Fruit fly (Drosophila melanogaster) whole organism, embryonic: Measurements from ENCODE around the gene sau.

ENCODE experiments used
- B-H2 ChIP-seq: fragments of 200-800 bp; sonication (Bioruptor generic); optimal IDR thresholded peaks from 2 replicates; lab custom pipeline; 2018; ENCODE audit warnings: missing biosample characterization, mild to moderate bottlenecking, missing genetic modification characterization
- CG10431 ChIP-seq: fragments of 200-800 bp; sonication (Bioruptor generic); optimal IDR thresholded peaks from 3 replicates; lab custom pipeline; 2018; ENCODE audit warnings: missing biosample characterization, mild to moderate bottlenecking, missing genetic modification characterization
- CG10543 ChIP-seq: fragments of 200-800 bp; sonication (Bioruptor generic); optimal IDR thresholded peaks from 3 replicates; lab custom pipeline; 2017; ENCODE audit warnings: missing biosample characterization, mild to moderate bottlenecking, missing genetic modification characterization, moderate library complexity
- CG11456 ChIP-seq: fragments of 200-800 bp; sonication (Bioruptor generic); IDR thresholded peaks from 3 replicates; pipeline ENCODE4 v1.3.6; 2022; ENCODE audit warnings: missing biosample characterization, missing genetic modification characterization
- CG12659 ChIP-seq: fragments of 200-800 bp; sonication (Bioruptor generic); optimal IDR thresholded peaks from 3 replicates; lab custom pipeline; 2017; ENCODE audit warnings: mild to moderate bottlenecking, missing biosample characterization, missing genetic modification reagents, missing genetic modification characterization
- CG12769 ChIP-seq: fragments of 200-800 bp; sonication (Bioruptor generic); optimal IDR thresholded peaks from 2 replicates; lab custom pipeline; 2019; ENCODE audit warnings: missing biosample characterization, mild to moderate bottlenecking, missing genetic modification characterization, moderate library complexity
- CG13624 ChIP-seq: fragments of 200-800 bp; sonication (Bioruptor generic); optimal IDR thresholded peaks from 2 replicates; lab custom pipeline; 2016; ENCODE audit warnings: missing biosample characterization, missing genetic modification characterization
- CG1603 ChIP-seq: fragments of 200-800 bp; sonication (Bioruptor generic); optimal IDR thresholded peaks from 2 replicates; lab custom pipeline; 2019; ENCODE audit warnings: missing biosample characterization, mild to moderate bottlenecking, missing genetic modification characterization, moderate library complexity
- CG30431 ChIP-seq: fragments of 200-800 bp; sonication (Bioruptor generic); optimal IDR thresholded peaks from 2 replicates; lab custom pipeline; 2017; ENCODE audit warnings: missing biosample characterization, missing genetic modification characterization
- CG33557 ChIP-seq: fragments of 200-800 bp; sonication (Bioruptor generic); optimal IDR thresholded peaks from 2 replicates; lab custom pipeline; 2019; ENCODE audit warnings: missing biosample characterization, mild to moderate bottlenecking, missing genetic modification characterization, moderate library complexity
- CG34422 ChIP-seq: fragments of 200-800 bp; sonication (Bioruptor generic); IDR thresholded peaks from 3 replicates; pipeline ENCODE4 v1.3.6; 2022; ENCODE audit warnings: missing biosample characterization, missing genetic modification characterization
- CG4424 ChIP-seq: fragments of 200-800 bp; sonication (Bioruptor generic); optimal IDR thresholded peaks from 3 replicates; lab custom pipeline; 2016; ENCODE audit warnings: missing biosample characterization, missing genetic modification characterization
- CG6813 ChIP-seq: fragments of 200-800 bp; sonication (Bioruptor generic); optimal IDR thresholded peaks from 2 replicates; lab custom pipeline; 2017; ENCODE audit warnings: missing biosample characterization, missing genetic modification characterization, mild to moderate bottlenecking, moderate library complexity, missing genetic modification reagents
- CG8924 ChIP-seq: fragments of 200-800 bp; optimal IDR thresholded peaks from 3 replicates; lab custom pipeline; 2019; ENCODE audit warnings: missing biosample characterization, mild to moderate bottlenecking, missing genetic modification characterization, moderate library complexity
- CG9215 ChIP-seq: fragments of 200-800 bp; sonication (Bioruptor generic); IDR thresholded peaks from 2 replicates; pipeline ENCODE4 v1.3.6; 2022; ENCODE audit warnings: missing biosample characterization, missing genetic modification characterization
- CG9437 ChIP-seq: fragments of 200-800 bp; sonication (Bioruptor generic); optimal IDR thresholded peaks from 2 replicates; lab custom pipeline; 2018; ENCODE audit warnings: missing biosample characterization, mild to moderate bottlenecking, missing genetic modification characterization
- D19B ChIP-seq: fragments of 200-800 bp; sonication (Bioruptor generic); optimal IDR thresholded peaks from 2 replicates; lab custom pipeline; 2017; ENCODE audit warnings: missing biosample characterization, mild to moderate bottlenecking, missing genetic modification characterization
- Dref ChIP-seq: fragments of 200-800 bp; sonication (Bioruptor generic); IDR thresholded peaks from 2 replicates; pipeline ENCODE4 v1.3.6; 2022; ENCODE audit warnings: missing biosample characterization, missing genetic modification characterization
- Elba2 ChIP-seq: fragments of 200-800 bp; sonication (Bioruptor generic); optimal IDR thresholded peaks from 3 replicates; lab custom pipeline; 2016; ENCODE audit warnings: missing biosample characterization, missing genetic modification characterization
- Ets97D ChIP-seq: fragments of 200-800 bp; sonication (Bioruptor generic); optimal IDR thresholded peaks from 3 replicates; lab custom pipeline; 2016; ENCODE audit warnings: missing biosample characterization, missing genetic modification characterization
- H2.0 ChIP-seq: fragments of 200-800 bp; sonication (Bioruptor generic); IDR thresholded peaks from 2 replicates; pipeline ENCODE4 v1.3.6; 2022; ENCODE audit warnings: missing biosample characterization, missing genetic modification characterization
- HLH4C ChIP-seq: fragments of 200-800 bp; sonication (Bioruptor generic); IDR thresholded peaks from 3 replicates; pipeline ENCODE4 v1.3.6; 2022; ENCODE audit warnings: missing biosample characterization, missing genetic modification characterization; ENCODE audit not compliant: partially characterized antibody
- Hr78 ChIP-seq, 2 experiments: fragments of 200-800 bp in 1 of 2; fragments of >200 bp in 1 of 2; sonication (Bioruptor generic) in 1 of 2; optimal IDR thresholded peaks; 2 replicates each; lab custom pipeline; 2017 to 2019; ENCODE audit warnings: missing biosample characterization in 2 of 2, missing genetic modification characterization in 2 of 2, mild to moderate bottlenecking in 1 of 2, moderate library complexity in 1 of 2
- MBD-R2 ChIP-seq: fragments of 200-800 bp; sonication (Bioruptor generic); IDR thresholded peaks from 2 replicates; pipeline ENCODE4 v1.3.6; 2022; ENCODE audit warnings: missing biosample characterization, missing genetic modification characterization
- Med ChIP-seq: fragments of 200-800 bp; sonication (Bioruptor generic); peaks from one replicate; lab custom pipeline; 2016; ENCODE audit warnings: missing biosample characterization, missing genetic modification characterization, mild to moderate bottlenecking, inconsistent platforms, moderate library complexity
- Rx ChIP-seq: fragments of 200-800 bp; sonication (Bioruptor generic); IDR thresholded peaks from 2 replicates; pipeline ENCODE4 v1.3.6; 2022; ENCODE audit warnings: missing biosample characterization, missing genetic modification characterization
- Side ChIP-seq: fragments of 200-800 bp; sonication (Bioruptor generic); optimal IDR thresholded peaks from 2 replicates; lab custom pipeline; 2016; ENCODE audit warnings: missing biosample characterization, missing genetic modification characterization
- Sin3A ChIP-seq: fragments of >200 bp; optimal IDR thresholded peaks from 2 replicates; lab custom pipeline; 2018
- YL-1 ChIP-seq: fragments of 200-800 bp; sonication (Bioruptor generic); optimal IDR thresholded peaks from 3 replicates; lab custom pipeline; 2017; ENCODE audit warnings: missing biosample characterization, mild to moderate bottlenecking, missing genetic modification characterization
- crp ChIP-seq, 2 experiments: fragments of 200-800 bp; sonication (Bioruptor generic); optimal IDR thresholded peaks; 2 replicates in 1 of 2; 3 replicates in 1 of 2; lab custom pipeline; 2017; ENCODE audit warnings: missing biosample characterization in 2 of 2, missing genetic modification characterization in 2 of 2, mild to moderate bottlenecking in 1 of 2, moderate library complexity in 1 of 2
- grau ChIP-seq: fragments of 200-800 bp; optimal IDR thresholded peaks from 3 replicates; lab custom pipeline; 2019; ENCODE audit warnings: missing biosample characterization, mild to moderate bottlenecking, missing genetic modification characterization, moderate library complexity
- kay ChIP-seq: fragments of 200-800 bp; sonication (Bioruptor generic); optimal IDR thresholded peaks from 2 replicates; lab custom pipeline; 2016; ENCODE audit warnings: missing biosample characterization, missing genetic modification characterization
- lab ChIP-seq: fragments of 200-800 bp; sonication (Bioruptor generic); optimal IDR thresholded peaks from 3 replicates; lab custom pipeline; 2017; ENCODE audit warnings: missing biosample characterization, missing genetic modification characterization, mild to moderate bottlenecking, moderate library complexity, missing genetic modification reagents
- luna ChIP-seq: fragments of 200-800 bp; sonication (Bioruptor generic); optimal IDR thresholded peaks from 2 replicates; lab custom pipeline; 2016; ENCODE audit warnings: missing biosample characterization, missing genetic modification characterization
- mam ChIP-seq: fragments of 200-800 bp; sonication (Bioruptor generic); optimal IDR thresholded peaks from 3 replicates; lab custom pipeline; 2016; ENCODE audit warnings: missing biosample characterization, missing genetic modification characterization
- pzg ChIP-seq: fragments of 200-800 bp; sonication (Bioruptor generic); optimal IDR thresholded peaks from 3 replicates; lab custom pipeline; 2018; ENCODE audit warnings: missing biosample characterization, mild to moderate bottlenecking, missing genetic modification characterization, moderate library complexity
- sna ChIP-seq: fragments of 200-800 bp; sonication (Bioruptor generic); IDR thresholded peaks from 2 replicates; pipeline ENCODE4 v1.3.6; 2022; ENCODE audit warnings: missing biosample characterization, missing genetic modification characterization; ENCODE audit not compliant: partially characterized antibody
- sug ChIP-seq: fragments of 200-800 bp; optimal IDR thresholded peaks from 2 replicates; lab custom pipeline; 2019; ENCODE audit warnings: missing biosample characterization, mild to moderate bottlenecking, missing genetic modification characterization, moderate library complexity
- trem ChIP-seq: fragments of 200-800 bp; optimal IDR thresholded peaks from 3 replicates; lab custom pipeline; 2019; ENCODE audit warnings: missing biosample characterization, mild to moderate bottlenecking, missing genetic modification characterization, moderate library complexity
- twi ChIP-seq: fragments of 200-800 bp; optimal IDR thresholded peaks from 2 replicates; lab custom pipeline; 2019; ENCODE audit warnings: missing biosample characterization, mild to moderate bottlenecking, missing genetic modification characterization, moderate library complexity

The sau gene

DNA sequence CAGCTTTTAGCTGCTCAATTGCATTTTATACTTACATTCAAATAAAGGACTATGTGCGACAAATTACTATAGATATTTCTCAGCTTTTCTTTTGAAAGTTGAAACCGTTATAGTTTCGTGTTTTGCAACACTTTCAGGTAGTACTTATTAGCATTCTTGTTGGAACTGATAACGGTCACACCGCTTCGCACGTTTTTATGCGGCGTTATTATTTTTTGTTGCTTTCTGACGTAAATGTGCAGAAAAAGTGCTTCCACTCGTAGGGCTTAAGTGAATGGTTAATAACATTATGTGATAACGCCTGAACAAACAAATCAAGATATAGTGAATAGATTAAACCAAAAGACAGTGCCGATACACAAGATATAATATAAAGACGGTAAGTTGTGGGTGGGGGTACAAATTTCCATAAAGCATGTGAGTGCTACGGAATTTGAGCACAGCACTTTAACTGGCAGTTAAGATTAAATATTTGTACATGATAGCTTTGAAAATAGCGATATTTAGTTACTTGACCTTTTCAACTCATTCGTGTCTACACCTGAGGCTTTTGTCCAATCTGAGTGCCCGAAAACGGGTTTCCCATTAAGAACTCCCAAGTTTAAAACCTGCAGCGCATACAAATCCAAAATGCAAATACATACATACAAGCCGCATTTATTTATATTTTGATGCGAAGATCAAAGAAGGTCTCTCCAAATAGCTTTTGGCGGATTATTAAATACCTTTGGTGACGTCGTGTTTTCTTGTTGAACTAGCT, 5.4 kb upstream of the sau start, which contains the start of gene papi (continued):
- TF ChIP-seq H2.0 (GFP tag; lab: Robert Waterston, UW) = no peak
- peak in 1 of 2 experiments; percentile 90 for TF ChIP-seq Hr78 (GFP tag; optimal IDR thresholded peaks at IDR 0.05; lab: Kevin White, UChicago)
- TF ChIP-seq CG12769 = no peak
- peak; percentile 36 for TF ChIP-seq Med (GFP tag; lab: Kevin White, UChicago)
- peak; percentile 67 for TF ChIP-seq pzg (GFP tag; lab: Kevin White, UChicago)
- peak; percentile 3 for TF ChIP-seq grau (tag; lab: Kevin White, UChicago)
- TF ChIP-seq CG30431 (GFP tag; lab: Kevin White, UChicago) = no peak
- TF ChIP-seq CG6813 (GFP tag; lab: Kevin White, UChicago) = no peak
- TF ChIP-seq MBD-R2 (GFP tag; lab: Robert Waterston, UW) = peak; percentile 39
- TF ChIP-seq Rx = no peak
- no peak for TF ChIP-seq CG33557
- TF ChIP-seq crp (GFP tag; optimal IDR thresholded peaks at IDR 0.05; lab: Kevin White, UChicago) = peak in 1 of 2 experiments; percentile 14
- no peak for TF ChIP-seq sna (GFP tag; lab: Robert Waterston, UW)
- TF ChIP-seq Sin3A (lab: Kevin White, UChicago) = peak; percentile 22
- peak; percentile 34 for TF ChIP-seq CG1603
- TF ChIP-seq Dref = no peak
- TF ChIP-seq lab (GFP tag; lab: Kevin White, UChicago) = peak; percentile 22
- peak; percentile 22 for TF ChIP-seq CG10431 (GFP tag; lab: Kevin White, UChicago)
- peak; percentile 78 for TF ChIP-seq Elba2 (GFP tag; lab: Kevin White, UChicago)
- TF ChIP-seq D19B (GFP tag; lab: Kevin White, UChicago) = no peak
- no peak for TF ChIP-seq CG4424 (GFP tag; lab: Kevin White, UChicago)
- TF ChIP-seq HLH4C (GFP tag; lab: Robert Waterston, UW) = 0 out of 3 replicates have a peak, but pooled peaks have one; percentile 13
- no peak for TF ChIP-seq kay (GFP tag; lab: Kevin White, UChicago)
- TF ChIP-seq trem (tag; lab: Kevin White, UChicago) = peak; percentile 52
- TF ChIP-seq CG34422 (GFP tag; lab: Robert Waterston, UW) = peak; percentile 61; the same call in 2 of the 3 replicates
- TF ChIP-seq CG8924 = peak; percentile 48
- TF ChIP-seq sug (tag; lab: Kevin White, UChicago) = peak; percentile 6
- no peak for TF ChIP-seq mam (GFP tag; lab: Kevin White, UChicago)
- TF ChIP-seq CG9437 (GFP tag; lab: Kevin White, UChicago) = peak; percentile 27
- peak; percentile 38 for TF ChIP-seq CG10543 (GFP tag; lab: Kevin White, UChicago)
- no peak for TF ChIP-seq CG11456 (GFP tag; lab: Robert Waterston, UW)
- TF ChIP-seq CG12659 (GFP tag; lab: Kevin White, UChicago) = peak; percentile 54
- peak; percentile 53 for TF ChIP-seq B-H2 (GFP tag; lab: Kevin White, UChicago)
- TF ChIP-seq twi (tag; lab: Kevin White, UChicago) = no peak
- peak; percentile 23 for TF ChIP-seq Side (GFP tag; lab: Kevin White, UChicago)
- TF ChIP-seq YL-1 (GFP tag; lab: Kevin White, UChicago) = peak; percentile 71
- TF ChIP-seq CG9215 = no peak
- TF ChIP-seq Ets97D (GFP tag; lab: Kevin White, UChicago) = peak; percentile 31
- TF ChIP-seq luna (GFP tag; lab: Kevin White, UChicago) = peak; percentile 22
- peak; percentile 4 for TF ChIP-seq CG13624
